Worm (Caenorhabditis elegans) whole organism, L2 larva: Measurements from ENCODE around the gene F41E6.7.

Experiments
- C34F6.9 ChIP-seq: fragments of 150-350 bp; optimal IDR thresholded peaks from 2 replicates; lab custom pipeline; 2014; ENCODE audit warnings: missing biosample characterization, missing genetic modification characterization
- F13H6.1 ChIP-seq: sonication (generic microtip); optimal IDR thresholded peaks from 2 replicates; lab custom pipeline; 2016; ENCODE audit warnings: missing genetic modification characterization, missing compliant biosample characterization
- R02D3.7 ChIP-seq: fragments of 150-350 bp; optimal IDR thresholded peaks from 2 replicates; lab custom pipeline; 2014; ENCODE audit warnings: missing biosample characterization, missing genetic modification characterization
- ZK546.5 ChIP-seq: sonication (generic microtip); optimal IDR thresholded peaks from 2 replicates; lab custom pipeline; 2017; ENCODE audit warnings: missing biosample characterization, missing genetic modification characterization
- alr-1 ChIP-seq: fragments of 150-350 bp; optimal IDR thresholded peaks from 2 replicates; lab custom pipeline; 2014; ENCODE audit warnings: missing biosample characterization, missing genetic modification characterization
- aly-2 ChIP-seq: fragments of 150-350 bp; optimal IDR thresholded peaks from 2 replicates; lab custom pipeline; 2014; ENCODE audit warnings: missing biosample characterization, missing genetic modification characterization
- ama-1 ChIP-seq: fragments of 150-350 bp; optimal IDR thresholded peaks from 2 replicates; lab custom pipeline; 2018; ENCODE audit warnings: inconsistent platforms
- blmp-1 ChIP-seq: sonication (generic microtip); optimal IDR thresholded peaks from 2 replicates; lab custom pipeline; 2017; ENCODE audit warnings: missing genetic modification characterization, mild to moderate bottlenecking, missing compliant biosample characterization, antibody characterized with exemption, moderate library complexity; ENCODE audit not compliant: insufficient read depth
- ceh-82 ChIP-seq: fragments of 150-350 bp; optimal IDR thresholded peaks from 2 replicates; lab custom pipeline; 2014; ENCODE audit warnings: missing biosample characterization, missing genetic modification characterization
- crh-2 ChIP-seq: sonication (generic microtip); optimal IDR thresholded peaks from 2 replicates; lab custom pipeline; 2017; ENCODE audit warnings: missing biosample characterization, missing genetic modification characterization
- dmd-4 ChIP-seq: sonication (generic microtip); optimal IDR thresholded peaks from 2 replicates; lab custom pipeline; 2017; ENCODE audit warnings: missing biosample characterization, missing genetic modification characterization
- elt-1 ChIP-seq: fragments of 150-350 bp; optimal IDR thresholded peaks from 2 replicates; lab custom pipeline; 2014; ENCODE audit warnings: missing biosample characterization, missing genetic modification characterization
- elt-3 ChIP-seq: sonication (generic microtip); optimal IDR thresholded peaks from 2 replicates; lab custom pipeline; 2017; ENCODE audit warnings: missing biosample characterization, missing genetic modification characterization
- fos-1 ChIP-seq: fragments of 150-350 bp; optimal IDR thresholded peaks from 2 replicates; lab custom pipeline; 2014; ENCODE audit warnings: missing biosample characterization, missing genetic modification characterization
- gmeb-1 ChIP-seq: fragments of 150-350 bp; optimal IDR thresholded peaks from 2 replicates; lab custom pipeline; 2014; ENCODE audit warnings: missing biosample characterization, missing genetic modification characterization
- lin-13 ChIP-seq: fragments of 150-350 bp; optimal IDR thresholded peaks from 2 replicates; lab custom pipeline; 2014; ENCODE audit warnings: missing biosample characterization, missing genetic modification reagents, missing genetic modification characterization
- lin-39 ChIP-seq: fragments of 150-350 bp; optimal IDR thresholded peaks from 2 replicates; lab custom pipeline; 2014; ENCODE audit warnings: missing biosample characterization, missing genetic modification reagents, missing genetic modification characterization
- lsy-2 ChIP-seq, 2 experiments: fragments of 150-350 bp in 1 of 2; sonication (generic microtip) in 1 of 2; optimal IDR thresholded peaks; 2 replicates each; lab custom pipeline; 2014 to 2017; ENCODE audit warnings: missing biosample characterization in 2 of 2, missing genetic modification characterization in 2 of 2
- mab-5 ChIP-seq: fragments of 150-350 bp; optimal IDR thresholded peaks from 2 replicates; lab custom pipeline; 2014; ENCODE audit warnings: missing biosample characterization, missing genetic modification characterization
- mdl-1 ChIP-seq, 2 experiments: fragments of 150-350 bp in 1 of 2; sonication (generic microtip) in 1 of 2; optimal IDR thresholded peaks; 2 replicates each; lab custom pipeline; 2017; ENCODE audit warnings: missing biosample characterization in 2 of 2, missing genetic modification characterization in 2 of 2
- nhr-10 ChIP-seq: sonication (generic microtip); optimal IDR thresholded peaks from 2 replicates; lab custom pipeline; 2017; ENCODE audit warnings: missing biosample characterization, missing genetic modification characterization
- nhr-129 ChIP-seq: fragments of 150-350 bp; optimal IDR thresholded peaks from 2 replicates; lab custom pipeline; 2014; ENCODE audit warnings: missing biosample characterization, missing genetic modification characterization
- nhr-21 ChIP-seq: fragments of 150-350 bp; optimal IDR thresholded peaks from 2 replicates; lab custom pipeline; 2014; ENCODE audit warnings: missing biosample characterization, missing genetic modification characterization
- nhr-23 ChIP-seq: fragments of 150-350 bp; optimal IDR thresholded peaks from 2 replicates; lab custom pipeline; 2014; ENCODE audit warnings: missing biosample characterization, missing genetic modification reagents, missing genetic modification characterization
- nhr-25 ChIP-seq: fragments of 150-350 bp; sonication (generic microtip); optimal IDR thresholded peaks from 3 replicates; lab custom pipeline; 2014; ENCODE audit warnings: missing biosample characterization, missing genetic modification characterization
- nhr-77 ChIP-seq: fragments of 150-350 bp; optimal IDR thresholded peaks from 2 replicates; lab custom pipeline; 2014; ENCODE audit warnings: missing biosample characterization, missing genetic modification characterization
- peb-1 ChIP-seq: fragments of 150-350 bp; optimal IDR thresholded peaks from 2 replicates; lab custom pipeline; 2014; ENCODE audit warnings: missing biosample characterization, missing genetic modification characterization
- sem-4 ChIP-seq: fragments of 150-350 bp; optimal IDR thresholded peaks from 2 replicates; lab custom pipeline; 2014; ENCODE audit warnings: missing biosample characterization, missing genetic modification reagents, missing genetic modification characterization
- skn-1 ChIP-seq: sonication (generic microtip); optimal IDR thresholded peaks from 2 replicates; lab custom pipeline; 2017; ENCODE audit warnings: missing biosample characterization, missing genetic modification characterization
- sma-3 ChIP-seq: sonication (generic microtip); optimal IDR thresholded peaks from 2 replicates; lab custom pipeline; 2016; ENCODE audit warnings: missing genetic modification reagents, missing genetic modification characterization, missing compliant biosample characterization
- sma-9 ChIP-seq, 2 experiments: fragments of 150-350 bp in 1 of 2; sonication (generic microtip) in 1 of 2; optimal IDR thresholded peaks; 2 replicates each; lab custom pipeline; 2014 to 2016; ENCODE audit warnings: missing genetic modification characterization in 2 of 2, mild to moderate bottlenecking in 1 of 2, missing biosample characterization in 1 of 2, missing compliant biosample characterization in 1 of 2, missing genetic modification reagents in 1 of 2, moderate library complexity in 1 of 2
- snpc-4 ChIP-seq: fragments of 150-350 bp; optimal IDR thresholded peaks from 2 replicates; lab custom pipeline; 2014; ENCODE audit warnings: missing biosample characterization, missing genetic modification characterization
- unc-62 ChIP-seq: fragments of 150-350 bp; optimal IDR thresholded peaks from 2 replicates; lab custom pipeline; 2014; ENCODE audit warnings: missing biosample characterization, missing genetic modification reagents, missing genetic modification characterization
- zag-1 ChIP-seq: fragments of 150-350 bp; optimal IDR thresholded peaks from 2 replicates; lab custom pipeline; 2014; ENCODE audit warnings: missing biosample characterization, missing genetic modification characterization
- ztf-1 ChIP-seq: fragments of 200-800 bp; sonication (Bioruptor generic); conservative IDR thresholded peaks from 2 replicates; pipeline ENCODE4 v1.3.6; 2022; ENCODE audit warnings: missing genetic modification characterization, missing compliant biosample characterization
- ztf-11 ChIP-seq: sonication (generic microtip); optimal IDR thresholded peaks from 2 replicates; lab custom pipeline; 2017; ENCODE audit warnings: missing biosample characterization, missing genetic modification characterization
- ztf-4 ChIP-seq: fragments of 150-350 bp; optimal IDR thresholded peaks from 2 replicates; lab custom pipeline; 2014; ENCODE audit warnings: missing biosample characterization, missing genetic modification characterization

Gene F41E6.7

DNA sequence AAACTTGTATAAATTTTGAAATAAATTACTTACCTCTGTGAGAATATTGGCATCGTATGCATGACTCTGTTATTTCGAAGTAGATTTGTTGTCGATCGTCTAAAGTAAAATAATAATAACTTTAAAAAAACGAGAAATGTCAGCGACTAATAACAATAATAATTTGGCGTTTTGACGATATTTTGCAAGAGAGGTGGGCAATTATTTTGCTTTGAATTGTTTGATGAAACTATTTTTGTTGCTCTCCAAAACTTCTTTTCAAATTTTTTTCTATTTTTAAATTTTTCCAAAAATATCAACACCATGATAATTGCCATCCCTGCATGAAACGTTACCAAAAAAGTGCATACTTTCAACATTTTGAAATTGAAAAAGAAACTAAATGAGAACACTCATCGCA lies at the start of gene F41E6.7:
F41E6.7 (minus strand) TSS at position 101 of the 400 bp plus-strand sequence.
- no peak for TF ChIP-seq elt-3
- no peak for TF ChIP-seq lin-13
- no peak for TF ChIP-seq elt-1 (tag; lab: Kevin White, UChicago)
- no peak for TF ChIP-seq nhr-21 (tag; lab: Kevin White, UChicago)
- TF ChIP-seq ceh-82 (tag; lab: Kevin White, UChicago), result no peak
- TF ChIP-seq snpc-4 (tag; lab: Kevin White, UChicago), result no peak
- TF ChIP-seq skn-1 (tag; lab: Kevin White, UChicago), result no peak
- no peak for TF ChIP-seq nhr-10 (tag; lab: Kevin White, UChicago)
- TF ChIP-seq gmeb-1 (tag; lab: Kevin White, UChicago), result no peak
- TF ChIP-seq nhr-25 (tag; lab: Kevin White, UChicago), result no peak

DNA sequence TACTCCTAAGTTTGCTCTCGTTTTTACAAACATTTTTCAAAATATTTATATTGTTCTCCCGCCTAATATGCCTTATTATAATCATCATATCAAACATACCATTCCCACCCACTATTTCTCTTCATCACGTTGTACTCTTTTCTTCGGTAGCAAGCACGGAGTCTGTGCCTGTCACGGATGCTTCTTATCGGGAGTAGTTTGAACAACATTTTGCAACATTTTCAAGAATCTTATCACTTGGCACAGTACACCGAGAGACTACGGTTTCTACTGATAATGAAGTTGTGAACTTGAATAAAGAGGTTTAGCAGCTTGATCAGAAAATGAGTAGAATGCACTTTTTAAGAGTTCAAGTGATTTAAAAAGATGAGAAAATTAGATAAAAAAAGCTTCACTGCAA lies 49.2 kb upstream of the F41E6.7 start:
- TF ChIP-seq lsy-2 (tag; optimal IDR thresholded peaks at IDR 0.05; lab: Kevin White, UChicago), result no peak
- TF ChIP-seq blmp-1, result no peak
- TF ChIP-seq sma-9 (GFP tag; optimal IDR thresholded peaks at IDR 0.05; lab: Kevin White, UChicago), result peak; percentile 70
- TF ChIP-seq sma-9 (tag; optimal IDR thresholded peaks at IDR 0.05; lab: Kevin White, UChicago), result no peak
- peak; percentile 98 for TF ChIP-seq fos-1 (tag; lab: Kevin White, UChicago)
- TF ChIP-seq ZK546.5 (tag; lab: Kevin White, UChicago), result no peak
- TF ChIP-seq lin-39 (tag; lab: Kevin White, UChicago), result no peak
- TF ChIP-seq nhr-21 (tag; lab: Kevin White, UChicago), result no peak
- no peak for TF ChIP-seq sem-4 (tag; lab: Kevin White, UChicago)
- TF ChIP-seq snpc-4 (tag; lab: Kevin White, UChicago), result no peak
- TF ChIP-seq ztf-4 (tag; lab: Kevin White, UChicago), result no peak
- peak; percentile 61 for TF ChIP-seq crh-2
- TF ChIP-seq F13H6.1, result peak; percentile 61
- no peak for TF ChIP-seq nhr-23 (tag; lab: Kevin White, UChicago)
- TF ChIP-seq sma-3 (GFP tag; lab: Kevin White, UChicago), result peak; percentile 19
- TF ChIP-seq, all 48 proteins: peak for 5

DNA sequence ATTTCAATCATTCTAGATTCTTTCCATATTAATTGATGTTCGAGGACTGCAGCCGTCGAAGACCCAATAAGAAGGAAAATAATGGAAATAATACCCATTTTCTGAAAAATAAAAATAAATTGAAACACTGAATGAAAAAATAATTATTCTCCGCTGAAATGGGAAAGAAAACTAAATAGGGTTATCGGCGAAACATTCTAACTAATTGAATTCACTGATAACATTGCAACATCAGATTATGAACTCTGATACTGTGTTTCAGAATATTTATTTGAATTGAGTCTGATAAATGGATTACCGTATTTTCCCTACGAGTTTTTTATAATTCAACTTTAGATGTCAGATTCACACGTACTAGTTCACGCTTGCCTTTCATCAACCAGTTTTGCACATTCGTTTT lies 44.0 kb upstream of the F41E6.7 start, which contains the start of gene asp-13:
asp-13 (minus strand) TSS at position 101 of the 400 bp plus-strand sequence.
- TF ChIP-seq fos-1 (tag; lab: Kevin White, UChicago) (peak; percentile 38), peb-1 (tag; lab: Kevin White, UChicago) (no peak)

ce11 chrV:8641266-8641665 lies 42.2 kb upstream of the F41E6.7 start, which contains the start of gene F28A12.3:
F28A12.3 (minus strand) TSS chrV:8641366.
- no peak for TF ChIP-seq C34F6.9
- TF ChIP-seq sem-4 (tag; lab: Kevin White, UChicago), result no peak
- no peak for TF ChIP-seq F13H6.1
- no peak for TF ChIP-seq mab-5 (tag; lab: Kevin White, UChicago)

DNA sequence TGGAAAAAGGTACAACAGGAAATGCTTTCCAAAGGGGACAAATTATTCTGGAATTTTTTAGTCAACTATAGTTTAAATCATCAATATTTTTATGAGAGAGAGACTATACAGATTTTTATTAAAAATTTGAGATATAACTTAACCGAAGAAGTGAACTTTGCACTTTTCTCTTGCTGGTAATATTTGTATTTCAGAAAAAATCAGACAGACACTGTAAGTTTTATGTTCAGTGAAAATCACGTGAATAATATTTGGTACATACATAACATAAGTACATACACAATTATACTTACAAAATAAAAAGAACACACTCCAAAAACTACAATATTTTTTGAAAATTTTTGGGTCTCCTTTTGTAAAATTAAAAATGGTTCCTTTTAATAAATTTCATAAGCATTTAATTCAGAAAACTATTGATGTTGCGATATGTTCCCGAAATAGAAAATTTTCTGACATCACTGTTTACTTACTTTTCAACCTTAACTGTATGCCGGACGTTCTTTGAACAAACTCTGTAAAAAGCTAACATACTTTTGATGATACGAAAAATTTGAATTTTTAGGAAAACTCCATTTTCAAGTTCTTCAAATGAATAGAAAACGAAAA lies 38.7 kb upstream of the F41E6.7 start, which contains the start of the genes F28A12.10 and acd-4:
F28A12.10 (minus strand) TSS at position 101 of the 606 bp plus-strand sequence.
acd-4 (plus strand) TSS at position 556 of the 606 bp plus-strand sequence.
- TF ChIP-seq elt-3 (no peak), ztf-11 (tag; lab: Kevin White, UChicago) (no peak), C34F6.9 (no peak), sma-9 (GFP tag; optimal IDR thresholded peaks at IDR 0.05; lab: Kevin White, UChicago) (no peak), sma-9 (tag; optimal IDR thresholded peaks at IDR 0.05; lab: Kevin White, UChicago) (no peak), crh-2 (no peak), peb-1 (tag; lab: Kevin White, UChicago) (no peak), aly-2 (tag; lab: Kevin White, UChicago) (no peak), gmeb-1 (tag; lab: Kevin White, UChicago) (no peak), R02D3.7 (tag; lab: Kevin White, UChicago) (no peak)

- TF ChIP-seq ama-1 (lab: Kevin White, UChicago) (no peak), gmeb-1 (tag; lab: Kevin White, UChicago) (no peak), unc-62 (no peak), zag-1 (no peak), elt-3 (no peak), alr-1 (tag; lab: Kevin White, UChicago) (no peak), lin-13 (no peak), mab-5 (tag; lab: Kevin White, UChicago) (no peak), lin-39 (tag; lab: Kevin White, UChicago) (no peak), dmd-4 (tag; lab: Kevin White, UChicago) (no peak), mdl-1 (tag; optimal IDR thresholded peaks at IDR 0.05; lab: Kevin White, UChicago) (no peak), ztf-1 (GFP tag; lab: Robert Waterston, UW) (no peak), elt-1 (tag; lab: Kevin White, UChicago) (no peak), nhr-23 (tag; lab: Kevin White, UChicago) (no peak), fos-1 (tag; lab: Kevin White, UChicago) (no peak), lsy-2 (tag; optimal IDR thresholded peaks at IDR 0.05; lab: Kevin White, UChicago) (no peak), nhr-129 (tag; lab: Kevin White, UChicago) (no peak), crh-2 (no peak), nhr-77 (tag; lab: Kevin White, UChicago) (no peak), nhr-25 (tag; lab: Kevin White, UChicago) (no peak)
Measured at ce11 chrV:8636907-8637306, 37.8 kb upstream of the F41E6.7 start, which contains the start of gene grl-12. grl-12 (minus strand) TSS chrV:8637007.
